Worm (Caenorhabditis elegans) whole organism, mixed stage, embryonic: ENCODE measurements around the gene srx-63.

ENCODE experiments used
- elt-3 ChIP-seq: fragments of 150-350 bp; optimal IDR thresholded peaks from 2 replicates; lab custom pipeline; 2014; ENCODE audit warnings: missing biosample characterization, missing genetic modification characterization
- lin-13 ChIP-seq: fragments of 150-350 bp; optimal IDR thresholded peaks from 2 replicates; lab custom pipeline; 2014; ENCODE audit warnings: missing biosample characterization, missing genetic modification characterization
- mab-5 ChIP-seq: fragments of 150-350 bp; optimal IDR thresholded peaks from 2 replicates; lab custom pipeline; 2014; ENCODE audit warnings: missing biosample characterization, missing genetic modification characterization
- nhr-28 ChIP-seq: fragments of 150-350 bp; optimal IDR thresholded peaks from 2 replicates; lab custom pipeline; 2014; ENCODE audit warnings: missing biosample characterization, missing genetic modification characterization
- pha-4 ChIP-seq: fragments of 150-350 bp; optimal IDR thresholded peaks from 2 replicates; lab custom pipeline; 2018; ENCODE audit warnings: missing biosample characterization, missing genetic modification reagents, missing genetic modification characterization

DNA sequence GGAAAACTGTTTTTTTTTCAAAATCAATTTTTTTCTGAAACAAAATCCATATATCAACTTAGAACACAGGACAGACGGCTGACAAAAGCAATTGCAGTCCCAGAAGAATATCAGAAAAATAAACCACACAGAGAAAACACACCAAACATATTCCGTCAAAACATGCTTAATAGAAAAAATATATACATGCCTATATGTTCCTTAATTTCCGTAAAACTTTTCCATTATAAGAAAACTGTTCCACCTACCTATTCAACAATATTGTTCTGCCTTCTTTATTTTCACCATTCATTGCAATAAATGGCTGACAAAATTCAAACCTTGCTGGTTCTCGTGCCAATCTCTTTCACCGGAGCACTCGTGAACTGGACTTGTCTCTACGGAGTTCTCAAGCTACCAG lies at the start of gene srx-63:
- TF ChIP-seq nhr-28 (tag; lab: Kevin White, UChicago) (no peak), pha-4 (tag; lab: Kevin White, UChicago) (no peak), elt-3 (tag; lab: Kevin White, UChicago) (no peak), lin-13 (no peak), mab-5 (tag; lab: Kevin White, UChicago) (no peak)
